Fruit fly (Drosophila melanogaster) whole organism, prepupa: Measurements from ENCODE around the gene plh.

Experiments
- Blimp-1 ChIP-seq: fragments of 200-800 bp; sonication (Bioruptor generic); optimal IDR thresholded peaks from 3 replicates; lab custom pipeline; 2017; ENCODE audit warnings: missing biosample characterization, missing genetic modification characterization, mild to moderate bottlenecking, moderate library complexity, missing genetic modification reagents
- CG10631 ChIP-seq: fragments of 200-800 bp; sonication (Bioruptor generic); optimal IDR thresholded peaks from 2 replicates; lab custom pipeline; 2016; ENCODE audit warnings: missing biosample characterization, missing genetic modification characterization
- CG10669 ChIP-seq: fragments of 200-800 bp; sonication (Bioruptor generic); optimal IDR thresholded peaks from 3 replicates; lab custom pipeline; 2018; ENCODE audit warnings: missing biosample characterization, mild to moderate bottlenecking, missing genetic modification characterization, moderate library complexity
- CG11294 ChIP-seq: fragments of 200-800 bp; sonication (Bioruptor generic); IDR thresholded peaks from 2 replicates; pipeline ENCODE4 v1.3.6; 2022; ENCODE audit warnings: missing biosample characterization, missing genetic modification characterization
- CG11762 ChIP-seq: fragments of 200-800 bp; sonication (Bioruptor generic); optimal IDR thresholded peaks from 3 replicates; lab custom pipeline; 2016; ENCODE audit warnings: missing biosample characterization, missing genetic modification characterization; ENCODE audit not compliant: insufficient read depth
- CG15336 ChIP-seq: fragments of 200-800 bp; sonication (Bioruptor generic); IDR thresholded peaks from 2 replicates; pipeline ENCODE4 v1.3.6; 2022; ENCODE audit warnings: missing biosample characterization, missing genetic modification characterization
- CG1621 ChIP-seq: fragments of 200-800 bp; sonication (Bioruptor generic); optimal IDR thresholded peaks from 3 replicates; lab custom pipeline; 2018; ENCODE audit warnings: missing biosample characterization, mild to moderate bottlenecking, missing genetic modification characterization
- CG3032 ChIP-seq: fragments of 200-800 bp; optimal IDR thresholded peaks from 2 replicates; lab custom pipeline; 2019; ENCODE audit warnings: missing biosample characterization, mild to moderate bottlenecking, missing genetic modification characterization, moderate library complexity
- CG31627 ChIP-seq: fragments of 200-800 bp; sonication (Bioruptor generic); optimal IDR thresholded peaks from 3 replicates; lab custom pipeline; 2016; ENCODE audit warnings: missing biosample characterization, missing genetic modification characterization
- CG32006 ChIP-seq: fragments of 200-800 bp; sonication (Bioruptor generic); optimal IDR thresholded peaks from 3 replicates; lab custom pipeline; 2017; ENCODE audit warnings: missing biosample characterization, mild to moderate bottlenecking, missing genetic modification characterization
- CG3919 ChIP-seq: fragments of 200-800 bp; sonication (Bioruptor generic); optimal IDR thresholded peaks from 3 replicates; lab custom pipeline; 2016; ENCODE audit warnings: missing biosample characterization, missing genetic modification characterization
- CG6163 ChIP-seq: fragments of 200-800 bp; sonication (Bioruptor generic); IDR thresholded peaks from 3 replicates; pipeline ENCODE4 v1.3.6; 2022; ENCODE audit warnings: missing biosample characterization, missing genetic modification characterization
- CG6276 ChIP-seq: fragments of 200-800 bp; sonication (Bioruptor generic); optimal IDR thresholded peaks from 2 replicates; lab custom pipeline; 2017; ENCODE audit warnings: missing biosample characterization, mild to moderate bottlenecking, missing genetic modification characterization
- CG6792 ChIP-seq: fragments of 200-800 bp; sonication (Bioruptor generic); optimal IDR thresholded peaks from 3 replicates; lab custom pipeline; 2016; ENCODE audit warnings: missing biosample characterization, missing genetic modification characterization
- CG6808 ChIP-seq: fragments of 200-800 bp; sonication (Bioruptor generic); optimal IDR thresholded peaks from 3 replicates; lab custom pipeline; 2017; ENCODE audit warnings: missing biosample characterization, missing genetic modification characterization, mild to moderate bottlenecking, moderate library complexity, missing genetic modification reagents
- CG7368 ChIP-seq: fragments of 200-800 bp; sonication (Bioruptor generic); optimal IDR thresholded peaks from 3 replicates; lab custom pipeline; 2016; ENCODE audit warnings: missing biosample characterization, missing genetic modification characterization
- CG8119 ChIP-seq: fragments of 200-800 bp; sonication (Bioruptor generic); IDR thresholded peaks from 3 replicates; pipeline ENCODE4 v1.3.6; 2022; ENCODE audit warnings: missing biosample characterization, missing genetic modification characterization
- CG8319 ChIP-seq: fragments of 200-800 bp; sonication (Bioruptor generic); optimal IDR thresholded peaks from 3 replicates; lab custom pipeline; 2016; ENCODE audit warnings: missing biosample characterization, missing genetic modification characterization
- CG9139 ChIP-seq: fragments of 200-800 bp; sonication (Bioruptor generic); optimal IDR thresholded peaks from 3 replicates; lab custom pipeline; 2017; ENCODE audit warnings: missing biosample characterization, mild to moderate bottlenecking, missing genetic modification characterization
- Eip75B ChIP-seq: fragments of 200-800 bp; sonication (Bioruptor generic); optimal IDR thresholded peaks from 3 replicates; lab custom pipeline; 2016; ENCODE audit warnings: missing biosample characterization, missing genetic modification characterization
- Eip78C ChIP-seq: fragments of 200-800 bp; sonication (Bioruptor generic); peaks from one replicate; lab custom pipeline; 2016; ENCODE audit warnings: missing biosample characterization, missing genetic modification characterization
- Eip93F ChIP-seq: fragments of 200-800 bp; sonication (Bioruptor generic); optimal IDR thresholded peaks from 2 replicates; lab custom pipeline; 2016; ENCODE audit warnings: missing biosample characterization, mild to moderate bottlenecking, missing genetic modification characterization
- Ets21C ChIP-seq: fragments of 200-800 bp; sonication (Bioruptor generic); optimal IDR thresholded peaks from 3 replicates; lab custom pipeline; 2016; ENCODE audit warnings: missing biosample characterization, missing genetic modification characterization
- Ets96B ChIP-seq: fragments of 200-800 bp; optimal IDR thresholded peaks from 2 replicates; lab custom pipeline; 2019; ENCODE audit warnings: missing biosample characterization, mild to moderate bottlenecking, missing genetic modification characterization, moderate library complexity
- Gug ChIP-seq: fragments of 200-800 bp; sonication (Bioruptor generic); IDR thresholded peaks from 2 replicates; pipeline ENCODE4 v1.3.6; 2022; ENCODE audit warnings: missing biosample characterization, missing genetic modification characterization
- Hr38 ChIP-seq: sonication (Bioruptor generic); optimal IDR thresholded peaks from 2 replicates; lab custom pipeline; 2016; ENCODE audit warnings: missing biosample characterization, missing genetic modification characterization
- Hr39 ChIP-seq: fragments of 200-800 bp; sonication (Bioruptor generic); optimal IDR thresholded peaks from 2 replicates; lab custom pipeline; 2016; ENCODE audit warnings: missing biosample characterization, missing genetic modification characterization
- Hr4 ChIP-seq: fragments of 200-800 bp; sonication (Bioruptor generic); optimal IDR thresholded peaks from 3 replicates; lab custom pipeline; 2016; ENCODE audit warnings: missing biosample characterization, missing genetic modification characterization
- Lpt ChIP-seq: fragments of 200-800 bp; sonication (Bioruptor generic); optimal IDR thresholded peaks from 3 replicates; lab custom pipeline; 2016; ENCODE audit warnings: missing biosample characterization, missing genetic modification characterization
- Met ChIP-seq: fragments of 200-800 bp; sonication (Bioruptor generic); optimal IDR thresholded peaks from 3 replicates; lab custom pipeline; 2016; ENCODE audit warnings: missing biosample characterization, missing genetic modification characterization
- OdsH ChIP-seq: fragments of 200-800 bp; sonication (Bioruptor generic); optimal IDR thresholded peaks from 3 replicates; lab custom pipeline; 2016; ENCODE audit warnings: missing biosample characterization, missing genetic modification characterization
- Smox ChIP-seq: fragments of 200-800 bp; sonication (Bioruptor generic); optimal IDR thresholded peaks from 3 replicates; lab custom pipeline; 2016; ENCODE audit warnings: missing biosample characterization, missing genetic modification characterization
- Sox102F ChIP-seq: fragments of 200-800 bp; sonication (Bioruptor generic); optimal IDR thresholded peaks from 2 replicates; lab custom pipeline; 2016; ENCODE audit warnings: missing biosample characterization, mild to moderate bottlenecking, missing genetic modification characterization
- Sox14 ChIP-seq: fragments of 200-800 bp; sonication (Bioruptor generic); optimal IDR thresholded peaks from 3 replicates; lab custom pipeline; 2016; ENCODE audit warnings: missing biosample characterization, missing genetic modification characterization
- achi ChIP-seq: fragments of 200-800 bp; sonication (Bioruptor generic); optimal IDR thresholded peaks from 3 replicates; lab custom pipeline; 2016; ENCODE audit warnings: missing biosample characterization, missing genetic modification characterization
- cyc ChIP-seq: fragments of 200-800 bp; sonication (Bioruptor generic); optimal IDR thresholded peaks from 3 replicates; lab custom pipeline; 2016; ENCODE audit warnings: missing biosample characterization, missing genetic modification characterization
- dac ChIP-seq: fragments of 200-800 bp; sonication (Bioruptor generic); optimal IDR thresholded peaks from 2 replicates; lab custom pipeline; 2017; ENCODE audit warnings: missing biosample characterization, mild to moderate bottlenecking, missing genetic modification characterization
- dsx ChIP-seq: fragments of 200-800 bp; optimal IDR thresholded peaks from 3 replicates; lab custom pipeline; 2019; ENCODE audit warnings: missing biosample characterization, mild to moderate bottlenecking, missing genetic modification characterization, moderate library complexity; ENCODE audit not compliant: poor library complexity, severe bottlenecking
- eg ChIP-seq: fragments of 200-800 bp; sonication (Bioruptor generic); IDR thresholded peaks from 3 replicates; pipeline ENCODE4 v1.3.6; 2022; ENCODE audit warnings: missing biosample characterization, missing genetic modification characterization
- esn ChIP-seq: fragments of 200-800 bp; sonication (Bioruptor generic); optimal IDR thresholded peaks from 2 replicates; lab custom pipeline; 2016; ENCODE audit warnings: missing biosample characterization, mild to moderate bottlenecking, missing genetic modification characterization, moderate library complexity
- fd59A ChIP-seq: fragments of 200-800 bp; sonication (Bioruptor generic); optimal IDR thresholded peaks from 2 replicates; lab custom pipeline; 2017; ENCODE audit warnings: missing biosample characterization, mild to moderate bottlenecking, missing genetic modification characterization, missing genetic modification reagents
- fd85E ChIP-seq: fragments of 200-800 bp; sonication (Bioruptor generic); optimal IDR thresholded peaks from 3 replicates; lab custom pipeline; 2016; ENCODE audit warnings: missing biosample characterization, missing genetic modification characterization
- fkh ChIP-seq: fragments of 200-800 bp; sonication (Bioruptor generic); optimal IDR thresholded peaks from 3 replicates; lab custom pipeline; 2017; ENCODE audit warnings: missing biosample characterization, mild to moderate bottlenecking, missing genetic modification characterization, moderate library complexity
- lz ChIP-seq: fragments of 200-800 bp; sonication (Bioruptor generic); optimal IDR thresholded peaks from 3 replicates; lab custom pipeline; 2016; ENCODE audit warnings: missing biosample characterization, missing genetic modification characterization
- net ChIP-seq: fragments of 200-800 bp; sonication (Bioruptor generic); optimal IDR thresholded peaks from 3 replicates; lab custom pipeline; 2016; ENCODE audit warnings: missing biosample characterization, missing genetic modification characterization
- pdm3 ChIP-seq: fragments of 200-800 bp; sonication (Bioruptor generic); optimal IDR thresholded peaks from 3 replicates; lab custom pipeline; 2016; ENCODE audit warnings: missing biosample characterization, missing genetic modification characterization
- salr ChIP-seq, 2 experiments: fragments of 200-800 bp; sonication (Bioruptor generic); optimal IDR thresholded peaks; 3 replicates each; lab custom pipeline; 2016 to 2018; ENCODE audit warnings: missing biosample characterization in 2 of 2, missing genetic modification characterization in 2 of 2, mild to moderate bottlenecking in 1 of 2
- spab ChIP-seq: fragments of 200-800 bp; sonication (Bioruptor generic); optimal IDR thresholded peaks from 2 replicates; lab custom pipeline; 2017; ENCODE audit warnings: missing biosample characterization, mild to moderate bottlenecking, missing genetic modification characterization, missing genetic modification reagents
- ss ChIP-seq, 2 experiments: fragments of 200-800 bp; sonication (Bioruptor generic); optimal IDR thresholded peaks; 2 replicates in 1 of 2; 3 replicates in 1 of 2; lab custom pipeline; 2017 to 2018; ENCODE audit warnings: mild to moderate bottlenecking in 2 of 2, missing biosample characterization in 2 of 2, missing genetic modification characterization in 2 of 2, moderate library complexity in 1 of 2
- svp ChIP-seq: fragments of 200-800 bp; sonication (Bioruptor generic); peaks from one replicate; lab custom pipeline; 2016; ENCODE audit warnings: missing biosample characterization, missing genetic modification characterization
- topi ChIP-seq: fragments of 200-800 bp; sonication (Bioruptor generic); optimal IDR thresholded peaks from 3 replicates; lab custom pipeline; 2016; ENCODE audit warnings: missing biosample characterization, missing genetic modification characterization
- vri ChIP-seq: fragments of 200-800 bp; sonication (Bioruptor generic); optimal IDR thresholded peaks from 3 replicates; lab custom pipeline; 2016; ENCODE audit warnings: missing biosample characterization, mild to moderate bottlenecking, missing genetic modification characterization

plh gene

DNA sequence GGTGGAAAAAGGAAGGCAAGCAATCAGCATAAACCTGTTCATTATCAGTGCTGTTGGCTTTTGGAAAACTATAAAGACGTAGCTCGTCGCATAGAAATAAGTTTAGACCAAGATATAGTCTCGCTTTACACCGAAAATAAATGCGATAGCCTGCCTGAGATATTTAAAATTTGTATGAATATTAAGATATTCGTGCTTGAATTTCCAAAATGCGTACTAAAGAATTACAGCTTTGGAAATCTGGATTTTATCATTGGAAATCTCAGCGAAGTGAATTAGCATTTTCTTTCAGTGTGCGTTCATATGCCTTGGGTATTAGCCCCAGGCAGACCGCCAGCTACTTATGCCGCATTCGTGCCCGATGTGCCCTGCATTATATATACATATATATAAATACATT, 678 bp downstream of the plh start:
- peak; percentile 86 for TF ChIP-seq Lpt
- peak; percentile 63 for TF ChIP-seq CG6792
- peak; percentile 84 for TF ChIP-seq pdm3 (GFP tag; lab: Kevin White, UChicago)
- no peak for TF ChIP-seq Hr38 (GFP tag; lab: Kevin White, UChicago)
- TF ChIP-seq Met (GFP tag; lab: Kevin White, UChicago), result peak; percentile 53
- TF ChIP-seq CG3032 (tag; lab: Kevin White, UChicago), result peak; percentile 81
- TF ChIP-seq CG8119 (GFP tag; lab: Robert Waterston, UW), result peak; percentile 86
- peak; percentile 82 for TF ChIP-seq fd59A (GFP tag; lab: Kevin White, UChicago)
- TF ChIP-seq CG9139 (GFP tag; lab: Kevin White, UChicago), result peak; percentile 53
- TF ChIP-seq Eip75B (GFP tag; lab: Kevin White, UChicago), result peak; percentile 77
- TF ChIP-seq CG6808 (GFP tag; lab: Kevin White, UChicago), result peak; percentile 78
- TF ChIP-seq CG8319, result peak; percentile 36
- peak; percentile 51 for TF ChIP-seq lz (GFP tag; lab: Kevin White, UChicago)
- TF ChIP-seq salr (GFP tag; optimal IDR thresholded peaks at IDR 0.05; lab: Kevin White, UChicago), result peak; percentile 61 to 83
- peak; percentile 64 for TF ChIP-seq dsx (GFP tag; lab: Kevin White, UChicago)
- peak; percentile 33 for TF ChIP-seq fkh (GFP tag; lab: Kevin White, UChicago)
- TF ChIP-seq Sox14 (GFP tag; lab: Kevin White, UChicago), result peak; percentile 83
- peak; percentile 86 for TF ChIP-seq CG3919 (GFP tag; lab: Kevin White, UChicago)
- peak; percentile 94 for TF ChIP-seq Eip78C (GFP tag; lab: Kevin White, UChicago)
- peak; percentile 81 for TF ChIP-seq dac (GFP tag; lab: Kevin White, UChicago)
- peak; percentile 23 for TF ChIP-seq fd85E (GFP tag; lab: Kevin White, UChicago)
- peak; percentile 81 for TF ChIP-seq net (GFP tag; lab: Kevin White, UChicago)
- TF ChIP-seq spab (GFP tag; lab: Kevin White, UChicago), result peak; percentile 75
- peak; percentile 41 for TF ChIP-seq Hr39 (GFP tag; lab: Kevin White, UChicago)
- no peak for TF ChIP-seq Blimp-1 (GFP tag; lab: Kevin White, UChicago)
- TF ChIP-seq CG31627 (GFP tag; lab: Kevin White, UChicago), result peak; percentile 59
- peak; percentile 22 for TF ChIP-seq vri
- peak; percentile 56 for TF ChIP-seq CG7368
- peak; percentile 86 for TF ChIP-seq achi (GFP tag; lab: Kevin White, UChicago)
- peak; percentile 74 for TF ChIP-seq Ets96B
- peak; percentile 92 for TF ChIP-seq CG15336 (GFP tag; lab: Robert Waterston, UW)
- TF ChIP-seq Hr4, result peak; percentile 91
- TF ChIP-seq CG1621, result peak; percentile 76
- peak; percentile 53 for TF ChIP-seq esn
- TF ChIP-seq topi (GFP tag; lab: Kevin White, UChicago), result peak; percentile 62
- TF ChIP-seq CG10631, result peak; percentile 85
- no peak for TF ChIP-seq Eip93F
- peak; percentile 72 for TF ChIP-seq CG11762 (GFP tag; lab: Kevin White, UChicago)
- TF ChIP-seq OdsH, result peak; percentile 86
- TF ChIP-seq CG10669 (GFP tag; lab: Kevin White, UChicago), result peak; percentile 81
- TF ChIP-seq Gug (GFP tag; lab: Robert Waterston, UW), result peak; percentile 82
- peak; percentile 31 for TF ChIP-seq Sox102F
- TF ChIP-seq CG6276, result peak; percentile 88
- peak; percentile 92 for TF ChIP-seq CG6163
- TF ChIP-seq ss (GFP tag; optimal IDR thresholded peaks at IDR 0.05; lab: Kevin White, UChicago), result peak; percentile 61
- peak; percentile 25 for TF ChIP-seq Smox (GFP tag; lab: Kevin White, UChicago)
- TF ChIP-seq CG32006 (GFP tag; lab: Kevin White, UChicago), result peak; percentile 94
- TF ChIP-seq eg (GFP tag; lab: Robert Waterston, UW), result peak; percentile 92
- TF ChIP-seq svp (GFP tag; lab: Kevin White, UChicago), result peak; percentile 75
- peak; percentile 42 for TF ChIP-seq cyc
- TF ChIP-seq Ets21C (GFP tag; lab: Kevin White, UChicago), result peak; percentile 20
- TF ChIP-seq CG11294 (GFP tag; lab: Robert Waterston, UW), result peak; percentile 72
